Worm (Caenorhabditis elegans) whole organism, L1 larva: Measurements from ENCODE around the gene nhr-201.
A peak's percentile ranks its signal among the peaks of the same experiment; 100 is the strongest.

ENCODE experiments used
- C04F5.9 ChIP-seq: sonication (generic microtip); optimal IDR thresholded peaks from 2 replicates; lab custom pipeline; 2016; ENCODE audit warnings: missing genetic modification characterization, missing compliant biosample characterization
- C16A3.4 ChIP-seq: fragments of 150-350 bp; optimal IDR thresholded peaks from 2 replicates; lab custom pipeline; 2014; ENCODE audit warnings: missing biosample characterization, missing genetic modification characterization
- F16B12.6 ChIP-seq: fragments of 150-350 bp; optimal IDR thresholded peaks from 2 replicates; lab custom pipeline; 2014; ENCODE audit warnings: missing biosample characterization, missing genetic modification characterization
- aha-1 ChIP-seq: fragments of 150-350 bp; optimal IDR thresholded peaks from 2 replicates; lab custom pipeline; 2014; ENCODE audit warnings: missing biosample characterization, missing genetic modification characterization
- alr-1 ChIP-seq: fragments of 200-800 bp; sonication (Bioruptor generic); optimal IDR thresholded peaks from 2 replicates; lab custom pipeline; 2018; ENCODE audit warnings: borderline replicate concordance, mild to moderate bottlenecking, missing genetic modification characterization, missing compliant biosample characterization
- ama-1 ChIP-seq: fragments of 150-350 bp; optimal IDR thresholded peaks from 2 replicates; lab custom pipeline; 2014
- ceh-63 ChIP-seq: fragments of 200-800 bp; sonication (Bioruptor generic); optimal IDR thresholded peaks from 2 replicates; lab custom pipeline; 2018; ENCODE audit warnings: mild to moderate bottlenecking, missing genetic modification characterization, missing compliant biosample characterization
- ceh-90 ChIP-seq: sonication (generic microtip); optimal IDR thresholded peaks from 2 replicates; lab custom pipeline; 2016; ENCODE audit warnings: missing genetic modification characterization, missing compliant biosample characterization
- efl-1 ChIP-seq, 4 experiments: fragments of 150-350 bp; optimal IDR thresholded peaks in 3 of 4; peaks in 1 of 4; 1 replicate in 1 of 4; 2 replicates in 3 of 4; lab custom pipeline; 2014; ENCODE audit warnings: missing biosample characterization in 2 of 4, missing genetic modification characterization in 2 of 4, missing genetic modification reagents in 2 of 4
- egl-13 ChIP-seq: sonication (generic microtip); optimal IDR thresholded peaks from 2 replicates; lab custom pipeline; 2016; ENCODE audit warnings: missing genotype, missing genetic modification reagents, missing genetic modification characterization, missing compliant biosample characterization
- egl-27 ChIP-seq, 2 experiments: fragments of 150-350 bp in 1 of 2; sonication (generic microtip); optimal IDR thresholded peaks; 3 replicates each; lab custom pipeline; 2017 to 2018; ENCODE audit warnings: missing biosample characterization in 2 of 2, missing genetic modification characterization in 2 of 2, missing genetic modification reagents in 2 of 2
- elt-2 ChIP-seq: sonication (generic microtip); optimal IDR thresholded peaks from 2 replicates; lab custom pipeline; 2016; ENCODE audit warnings: missing genetic modification characterization, mild to moderate bottlenecking, inconsistent platforms, missing compliant biosample characterization, missing genetic modification reagents
- elt-3 ChIP-seq, 6 experiments: fragments of 150-350 bp in 1 of 6; sonication (generic microtip); optimal IDR thresholded peaks; 2 replicates each; lab custom pipeline; 2017 to 2018; ENCODE audit warnings: missing biosample characterization in 6 of 6, missing genetic modification characterization in 6 of 6, inconsistent platforms in 1 of 6
- ets-5 ChIP-seq: fragments of 200-800 bp; sonication (Bioruptor generic); IDR thresholded peaks from 2 replicates; pipeline ENCODE4 v1.3.6; 2022; ENCODE audit warnings: missing genetic modification characterization, missing compliant biosample characterization
- fkh-10 ChIP-seq: sonication (generic microtip); optimal IDR thresholded peaks from 2 replicates; lab custom pipeline; 2017; ENCODE audit warnings: missing biosample characterization, missing genetic modification reagents, missing genetic modification characterization
- fkh-4 ChIP-seq: sonication (generic microtip); optimal IDR thresholded peaks from 2 replicates; lab custom pipeline; 2016; ENCODE audit warnings: missing compliant biosample characterization, missing genetic modification characterization, borderline replicate concordance
- hlh-4 ChIP-seq: sonication (generic microtip); optimal IDR thresholded peaks from 2 replicates; lab custom pipeline; 2016; ENCODE audit warnings: mild to moderate bottlenecking, missing genetic modification characterization, missing compliant biosample characterization
- irx-1 ChIP-seq: sonication (generic microtip); optimal IDR thresholded peaks from 2 replicates; lab custom pipeline; 2016; ENCODE audit warnings: missing genetic modification characterization, missing compliant biosample characterization
- jun-1 ChIP-seq: fragments of 150-350 bp; optimal IDR thresholded peaks from 2 replicates; lab custom pipeline; 2014; ENCODE audit warnings: missing biosample characterization, missing genetic modification reagents, missing genetic modification characterization
- lin-14 ChIP-seq: fragments of 200-800 bp; sonication (Bioruptor generic); optimal IDR thresholded peaks from 2 replicates; lab custom pipeline; 2018; ENCODE audit warnings: mild to moderate bottlenecking, missing genetic modification characterization, moderate library complexity, missing compliant biosample characterization
- lin-35 ChIP-seq, 2 experiments: fragments of 150-350 bp; optimal IDR thresholded peaks; 2 replicates each; lab custom pipeline; 2014; ENCODE audit warnings: missing biosample characterization in 2 of 2, missing genetic modification characterization in 2 of 2, missing genetic modification reagents in 2 of 2
- lsy-2 ChIP-seq, 2 experiments: fragments of 150-350 bp; optimal IDR thresholded peaks; 2 replicates each; lab custom pipeline; 2014; ENCODE audit warnings: missing biosample characterization in 2 of 2, missing genetic modification characterization in 2 of 2
- mab-9 ChIP-seq: fragments of 200-800 bp; sonication (Bioruptor generic); IDR thresholded peaks from 2 replicates; pipeline ENCODE4 v1.3.6; 2022; ENCODE audit warnings: missing genetic modification reagents, missing genetic modification characterization, missing compliant biosample characterization
- mdl-1 ChIP-seq, 2 experiments: fragments of 150-350 bp; optimal IDR thresholded peaks; 2 replicates each; lab custom pipeline; 2014 to 2017; ENCODE audit warnings: missing biosample characterization in 2 of 2, missing genetic modification characterization in 2 of 2, inconsistent platforms in 1 of 2
- mef-2 ChIP-seq: fragments of 150-350 bp; optimal IDR thresholded peaks from 2 replicates; lab custom pipeline; 2014; ENCODE audit warnings: missing biosample characterization, missing genetic modification characterization
- mep-1 ChIP-seq: fragments of 150-350 bp; optimal IDR thresholded peaks from 2 replicates; lab custom pipeline; 2014; ENCODE audit warnings: missing biosample characterization, missing genetic modification characterization
- nhr-19 ChIP-seq: fragments of 200-800 bp; sonication (Bioruptor generic); conservative IDR thresholded peaks from 2 replicates; pipeline ENCODE4 v1.3.6; 2022; ENCODE audit warnings: missing genetic modification characterization, missing compliant biosample characterization
- nhr-20 ChIP-seq: sonication (generic microtip); optimal IDR thresholded peaks from 2 replicates; lab custom pipeline; 2016; ENCODE audit warnings: mild to moderate bottlenecking, missing genetic modification characterization, missing compliant biosample characterization
- nhr-237 ChIP-seq: fragments of 150-350 bp; optimal IDR thresholded peaks from 2 replicates; lab custom pipeline; 2014; ENCODE audit warnings: missing biosample characterization, missing genetic modification characterization
- nhr-71 ChIP-seq: sonication (generic microtip); optimal IDR thresholded peaks from 2 replicates; lab custom pipeline; 2016; ENCODE audit warnings: mild to moderate bottlenecking, missing genetic modification characterization, moderate library complexity, missing compliant biosample characterization
- nhr-76 ChIP-seq: sonication (generic microtip); optimal IDR thresholded peaks from 2 replicates; lab custom pipeline; 2017; ENCODE audit warnings: missing biosample characterization, missing genetic modification characterization
- nhr-77 ChIP-seq: fragments of 150-350 bp; optimal IDR thresholded peaks from 2 replicates; lab custom pipeline; 2014; ENCODE audit warnings: missing biosample characterization, missing genetic modification characterization
- nhr-84 ChIP-seq: sonication (generic microtip); optimal IDR thresholded peaks from 2 replicates; lab custom pipeline; 2017; ENCODE audit warnings: missing biosample characterization, missing genetic modification characterization
- nhr-85 ChIP-seq: sonication (generic microtip); peaks from one replicate; lab custom pipeline; 2016; ENCODE audit warnings: missing genetic modification characterization, inconsistent platforms, missing compliant biosample characterization
- nhr-90 ChIP-seq: sonication (generic microtip); optimal IDR thresholded peaks from 2 replicates; lab custom pipeline; 2016; ENCODE audit warnings: mild to moderate bottlenecking, missing genetic modification characterization, missing compliant biosample characterization; ENCODE audit not compliant: poor library complexity
- rnt-1 ChIP-seq: sonication (generic microtip); optimal IDR thresholded peaks from 2 replicates; lab custom pipeline; 2016; ENCODE audit warnings: mild to moderate bottlenecking, missing genetic modification characterization, moderate library complexity, missing compliant biosample characterization
- snpc-4 ChIP-seq: fragments of 150-350 bp; optimal IDR thresholded peaks from 2 replicates; lab custom pipeline; 2014; ENCODE audit warnings: missing biosample characterization, missing genetic modification characterization
- snu-23 ChIP-seq: sonication (generic microtip); optimal IDR thresholded peaks from 2 replicates; lab custom pipeline; 2016; ENCODE audit warnings: missing genetic modification characterization, missing compliant biosample characterization
- sox-4 ChIP-seq: sonication (generic microtip); optimal IDR thresholded peaks from 2 replicates; lab custom pipeline; 2016; ENCODE audit warnings: missing genetic modification characterization, missing compliant biosample characterization
- swsn-7 ChIP-seq: sonication (generic microtip); optimal IDR thresholded peaks from 2 replicates; lab custom pipeline; 2016; ENCODE audit warnings: missing genetic modification characterization, missing compliant biosample characterization
- tbx-2 ChIP-seq: sonication (generic microtip); optimal IDR thresholded peaks from 2 replicates; lab custom pipeline; 2016; ENCODE audit warnings: missing genetic modification characterization, missing compliant biosample characterization
- unc-130 ChIP-seq: fragments of 150-350 bp; optimal IDR thresholded peaks from 2 replicates; lab custom pipeline; 2017; ENCODE audit warnings: missing biosample characterization, missing genetic modification characterization, inconsistent platforms
- unc-30 ChIP-seq: sonication (generic microtip); optimal IDR thresholded peaks from 2 replicates; lab custom pipeline; 2017; ENCODE audit warnings: missing biosample characterization, missing genetic modification characterization
- vab-15 ChIP-seq: sonication (generic microtip); optimal IDR thresholded peaks from 2 replicates; lab custom pipeline; 2017; ENCODE audit warnings: missing genotype, mild to moderate bottlenecking, missing genetic modification characterization, missing compliant biosample characterization
- xbp-1 ChIP-seq: sonication (generic microtip); optimal IDR thresholded peaks from 2 replicates; lab custom pipeline; 2016; ENCODE audit warnings: missing genetic modification characterization, missing compliant biosample characterization
- ztf-4 ChIP-seq: fragments of 150-350 bp; optimal IDR thresholded peaks from 2 replicates; lab custom pipeline; 2014; ENCODE audit warnings: missing biosample characterization, missing genetic modification characterization

The nhr-201 gene

DNA sequence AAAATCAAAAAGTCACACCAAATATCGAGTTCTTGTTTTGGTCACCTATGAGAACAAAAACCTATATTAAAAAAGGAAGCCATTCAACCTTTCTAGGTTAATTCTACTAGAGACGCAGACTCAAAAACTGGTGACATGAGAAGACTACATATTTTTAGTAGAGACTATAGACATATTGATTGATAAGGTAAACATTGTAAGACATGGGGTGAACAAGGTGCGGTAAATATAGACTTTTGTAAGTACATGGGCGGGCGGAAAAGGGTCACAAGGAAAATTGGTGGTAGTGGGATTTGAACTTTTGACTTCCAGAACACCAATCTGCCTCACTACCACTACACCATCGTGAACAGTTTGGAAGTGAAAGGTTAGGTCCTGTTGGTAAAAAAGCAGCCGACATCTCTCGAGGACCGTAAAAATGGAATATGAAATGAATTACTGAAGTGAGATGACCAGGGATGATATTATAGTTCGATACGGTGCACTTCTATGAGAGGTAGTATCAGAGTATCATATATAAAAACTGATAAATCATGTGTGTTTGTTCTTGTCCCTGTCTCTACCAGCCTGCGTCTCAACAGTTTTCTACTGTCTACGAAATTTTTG, 19.8 kb downstream of the nhr-201 start, which contains the start of gene nhr-212:
nhr-212 (plus strand) TSS at position 573 of the 606 bp plus-strand sequence.
- no peak for TF ChIP-seq ceh-90 (tag; lab: Kevin White, UChicago)
- no peak for TF ChIP-seq nhr-237
- no peak for TF ChIP-seq ceh-63 (GFP tag; lab: Kevin White, UChicago)
- no peak for TF ChIP-seq F16B12.6 (tag; lab: Kevin White, UChicago)
- TF ChIP-seq snu-23 (GFP tag; lab: Kevin White, UChicago) = peak; percentile 18
- peak; percentile 55 for TF ChIP-seq nhr-20 (tag; lab: Kevin White, UChicago)
- no peak for TF ChIP-seq C16A3.4
- TF ChIP-seq nhr-85 (tag; lab: Kevin White, UChicago) = peak; percentile 63
- TF ChIP-seq alr-1 (tag; lab: Kevin White, UChicago) = no peak
- peak; percentile 73 for TF ChIP-seq lin-14
- TF ChIP-seq irx-1 (tag; lab: Kevin White, UChicago) = no peak
- no peak for TF ChIP-seq jun-1 (tag; lab: Kevin White, UChicago)
- no peak for TF ChIP-seq elt-3 (tag; optimal IDR thresholded peaks at IDR 0.05; lab: Kevin White, UChicago)
- TF ChIP-seq ama-1 = no peak
- TF ChIP-seq efl-1 (optimal IDR thresholded peaks at IDR 0.05; lab: Kevin White, UChicago) = no peak
- peak in 1 of 2 experiments; percentile 71 for TF ChIP-seq efl-1 (GFP tag; optimal IDR thresholded peaks at IDR 0.05 in 1 of 2; lab: Kevin White, UChicago)
- no peak for TF ChIP-seq unc-30 (tag; lab: Kevin White, UChicago)
- TF ChIP-seq nhr-71 (tag; lab: Kevin White, UChicago) = peak; percentile 36
- peak in 1 of 2 experiments; percentile 3 for TF ChIP-seq lsy-2 (tag; optimal IDR thresholded peaks at IDR 0.05; lab: Kevin White, UChicago)
- no peak for TF ChIP-seq C04F5.9
- TF ChIP-seq fkh-10 (GFP tag; lab: Kevin White, UChicago) = no peak
- peak; percentile 57 for TF ChIP-seq nhr-77 (tag; lab: Kevin White, UChicago)
- TF ChIP-seq fkh-4 (tag; lab: Kevin White, UChicago) = no peak
- peak; percentile 86 for TF ChIP-seq snpc-4 (tag; lab: Kevin White, UChicago)
- TF ChIP-seq egl-27 (tag; optimal IDR thresholded peaks at IDR 0.05; lab: Kevin White, UChicago) = no peak
- no peak for TF ChIP-seq mab-9 (GFP tag; lab: Robert Waterston, UW)
- TF ChIP-seq sox-4 (tag; lab: Kevin White, UChicago) = no peak
- no peak for TF ChIP-seq vab-15 (tag; lab: Kevin White, UChicago)
- TF ChIP-seq nhr-19 = no peak
- peak in 1 of 2 experiments; percentile 53 for TF ChIP-seq lin-35 (GFP tag; optimal IDR thresholded peaks at IDR 0.05; lab: Kevin White, UChicago)
- no peak for TF ChIP-seq aha-1 (tag; lab: Kevin White, UChicago)
- no peak for TF ChIP-seq xbp-1 (tag; lab: Kevin White, UChicago)
- TF ChIP-seq rnt-1 (tag; lab: Kevin White, UChicago) = no peak
- no peak for TF ChIP-seq hlh-4 (tag; lab: Kevin White, UChicago)
- no peak for TF ChIP-seq mdl-1 (tag; optimal IDR thresholded peaks at IDR 0.05; lab: Kevin White, UChicago)
- TF ChIP-seq swsn-7 = no peak
- TF ChIP-seq tbx-2 (tag; lab: Kevin White, UChicago) = peak; percentile 9
- no peak for TF ChIP-seq unc-130 (tag; lab: Kevin White, UChicago)
- TF ChIP-seq ztf-4 (tag; lab: Kevin White, UChicago) = no peak
- TF ChIP-seq elt-2 (tag; lab: Kevin White, UChicago) = peak; percentile 42
- no peak for TF ChIP-seq egl-13 (tag; lab: Kevin White, UChicago)
- TF ChIP-seq nhr-84 (tag; lab: Kevin White, UChicago) = no peak
- no peak for TF ChIP-seq mef-2 (tag; lab: Kevin White, UChicago)
- TF ChIP-seq nhr-90 (tag; lab: Kevin White, UChicago) = peak; percentile 10
- no peak for TF ChIP-seq mep-1
- no peak for TF ChIP-seq nhr-76 (tag; lab: Kevin White, UChicago)
- no peak for TF ChIP-seq ets-5 (GFP tag; lab: Robert Waterston, UW)
